Worm (Caenorhabditis elegans) whole organism, L2 larva: Measurements from ENCODE around the gene srg-33.

Source experiments
- blmp-1 ChIP-seq: sonication (generic microtip); optimal IDR thresholded peaks from 2 replicates; lab custom pipeline; 2017; ENCODE audit warnings: missing genetic modification characterization, mild to moderate bottlenecking, missing compliant biosample characterization, antibody characterized with exemption, moderate library complexity; ENCODE audit not compliant: insufficient read depth
- dmd-4 ChIP-seq: sonication (generic microtip); optimal IDR thresholded peaks from 2 replicates; lab custom pipeline; 2017; ENCODE audit warnings: missing biosample characterization, missing genetic modification characterization
- lin-13 ChIP-seq: fragments of 150-350 bp; optimal IDR thresholded peaks from 2 replicates; lab custom pipeline; 2014; ENCODE audit warnings: missing biosample characterization, missing genetic modification reagents, missing genetic modification characterization
- mdl-1 ChIP-seq, 2 experiments: fragments of 150-350 bp in 1 of 2; sonication (generic microtip) in 1 of 2; optimal IDR thresholded peaks; 2 replicates each; lab custom pipeline; 2017; ENCODE audit warnings: missing biosample characterization in 2 of 2, missing genetic modification characterization in 2 of 2
- nhr-21 ChIP-seq: fragments of 150-350 bp; optimal IDR thresholded peaks from 2 replicates; lab custom pipeline; 2014; ENCODE audit warnings: missing biosample characterization, missing genetic modification characterization
- nhr-77 ChIP-seq: fragments of 150-350 bp; optimal IDR thresholded peaks from 2 replicates; lab custom pipeline; 2014; ENCODE audit warnings: missing biosample characterization, missing genetic modification characterization
- ztf-11 ChIP-seq: sonication (generic microtip); optimal IDR thresholded peaks from 2 replicates; lab custom pipeline; 2017; ENCODE audit warnings: missing biosample characterization, missing genetic modification characterization
- ztf-4 ChIP-seq: fragments of 150-350 bp; optimal IDR thresholded peaks from 2 replicates; lab custom pipeline; 2014; ENCODE audit warnings: missing biosample characterization, missing genetic modification characterization

- TF ChIP-seq ztf-4 (tag; lab: Kevin White, UChicago) (no peak), lin-13 (GFP tag; lab: Kevin White, UChicago) (no peak), ztf-11 (tag; lab: Kevin White, UChicago) (no peak), blmp-1 (tag; lab: Kevin White, UChicago) (no peak), nhr-77 (tag; lab: Kevin White, UChicago) (no peak), nhr-21 (tag; lab: Kevin White, UChicago) (no peak), mdl-1 (tag; optimal IDR thresholded peaks at IDR 0.05; lab: Kevin White, UChicago) (no peak), dmd-4 (tag; lab: Kevin White, UChicago) (no peak)
Measured at ce11 chrV:8295866-8296265, 4.0 kb downstream of the srg-33 start, which contains the start of gene smex-1.
